Worm (Caenorhabditis elegans): ENCODE results near the gene F55A11.7.

The F55A11.7 gene

ce11 chrV:11802508-11802907 is 15.3 kb upstream of the F55A11.7 start (continued):
- TF ChIP-seq madf-5 (GFP tag; IDR thresholded peaks at IDR 0.05) (no peak), duxl-1 (tag; optimal IDR thresholded peaks at IDR 0.05; ENCODE audit: poor library complexity) (no peak), nhr-11 (tag; optimal IDR thresholded peaks at IDR 0.05) (no peak), ceh-62 (tag; optimal IDR thresholded peaks at IDR 0.05) (no peak), snpc-4 (tag; optimal IDR thresholded peaks at IDR 0.05) (no peak), nhr-237 (tag; optimal IDR thresholded peaks at IDR 0.05) (peak; percentile 24), tra-1 (GFP tag; IDR thresholded peaks at IDR 0.05) (peak; percentile 61; the same call in 1 of the 2 replicates), pha-4 (GFP tag; IDR thresholded peaks at IDR 0.05) (no peak), pha-4 (tag; optimal IDR thresholded peaks at IDR 0.05) (no peak), lin-38 (GFP tag; IDR thresholded peaks at IDR 0.05) (no peak), zip-11 (GFP tag; IDR thresholded peaks at IDR 0.05) (no peak), lin-29 (GFP tag; IDR thresholded peaks at IDR 0.05) (no peak), nhr-28 (tag; optimal IDR thresholded peaks at IDR 0.05) (peak; percentile 86), nhr-6 (tag; optimal IDR thresholded peaks at IDR 0.05) (no peak), Y48G9A.11 (GFP tag; IDR thresholded peaks at IDR 0.05) (no peak), php-3 (GFP tag; IDR thresholded peaks at IDR 0.05) (no peak; the same call in 1 of the 2 replicates), F37D6.2 (tag; optimal IDR thresholded peaks at IDR 0.05) (no peak), lim-7 (GFP tag; IDR thresholded peaks at IDR 0.05) (no peak), unc-62 (GFP tag; optimal IDR thresholded peaks at IDR 0.05 in 1 of 2) (peak in 1 of 2 experiments; percentile 95), unc-62 (tag; optimal IDR thresholded peaks at IDR 0.05) (no peak), ceh-20 (GFP tag; IDR thresholded peaks at IDR 0.05) (peak; percentile 75; the same call in 1 of the 2 replicates), daf-19 (GFP tag; conservative IDR thresholded peaks at IDR 0.05) (no peak), unc-39 (tag; optimal IDR thresholded peaks at IDR 0.05) (no peak), snpc-1.2 (GFP tag; IDR thresholded peaks at IDR 0.05) (no peak), dmd-9 (GFP tag; IDR thresholded peaks at IDR 0.05) (no peak), mdt-29 (GFP tag; IDR thresholded peaks at IDR 0.05) (no peak), T26A8.4 (GFP tag; IDR thresholded peaks at IDR 0.05) (peak; percentile 34; the same call in 1 of the 2 replicates), rbr-2 (tag; optimal IDR thresholded peaks at IDR 0.05) (peak; percentile 6), nhr-25 (tag; optimal IDR thresholded peaks at IDR 0.05; ENCODE audit: borderline replicate concordance, insufficient read depth) (peak; percentile 86), lsy-2 (tag; optimal IDR thresholded peaks at IDR 0.05) (peak in 1 of 2 experiments; percentile 73), T20F7.1 (GFP tag; optimal IDR thresholded peaks at IDR 0.05) (no peak), ztf-11 (tag; optimal IDR thresholded peaks at IDR 0.05) (no peak), unc-130 (GFP tag; optimal IDR thresholded peaks at IDR 0.05) (no peak), ZK337.2 (GFP tag; IDR thresholded peaks at IDR 0.05) (no peak), aly-2 (tag; optimal IDR thresholded peaks at IDR 0.05) (no peak), nhr-77 (tag; optimal IDR thresholded peaks at IDR 0.05) (no peak), cey-2 (tag; optimal IDR thresholded peaks at IDR 0.05; ENCODE audit: borderline replicate concordance, insufficient read depth) (peak; percentile 94), dmd-6 (GFP tag; IDR thresholded peaks at IDR 0.05) (peak; percentile 87), ceh-32 (tag; optimal IDR thresholded peaks at IDR 0.05; ENCODE audit: poor library complexity) (no peak), dve-1 (tag; optimal IDR thresholded peaks at IDR 0.05; ENCODE audit: insufficient read depth) (peak; percentile 81), lir-3 (tag; optimal IDR thresholded peaks at IDR 0.05) (no peak), saeg-2 (GFP tag; IDR thresholded peaks at IDR 0.05) (0 out of 2 replicates have a peak, but pooled peaks have one; percentile 24), lin-1 (GFP tag; IDR thresholded peaks at IDR 0.05) (no peak), ces-1 (GFP tag; optimal IDR thresholded peaks at IDR 0.05) (no peak), egl-27 (tag; optimal IDR thresholded peaks at IDR 0.05) (no peak), ctbp-1 (GFP tag; IDR thresholded peaks at IDR 0.05) (peak; percentile 45; the same call in 1 of the 2 replicates)

Measured in whole organism, L4 larva.